Worm (Caenorhabditis elegans) whole organism, mixed stage, embryonic: ENCODE results near the gene F33G12.3.

ENCODE experiments used
- M03D4.4 ChIP-seq: sonication (generic microtip); optimal IDR thresholded peaks from 2 replicates; lab custom pipeline; 2017; ENCODE audit warnings: mild to moderate bottlenecking, missing genetic modification characterization, missing compliant biosample characterization
- bed-3 ChIP-seq: fragments of 200-800 bp; sonication (Bioruptor generic); optimal IDR thresholded peaks from 3 replicates; lab custom pipeline; 2018; ENCODE audit warnings: mild to moderate bottlenecking, missing genetic modification characterization, moderate library complexity, missing compliant biosample characterization
- blmp-1 ChIP-seq: fragments of 150-350 bp; optimal IDR thresholded peaks from 2 replicates; lab custom pipeline; 2014; ENCODE audit warnings: missing biosample characterization, missing genetic modification characterization
- ceh-39 ChIP-seq: fragments of 150-350 bp; optimal IDR thresholded peaks from 2 replicates; lab custom pipeline; 2014; ENCODE audit warnings: missing biosample characterization, missing genetic modification characterization
- ceh-43 ChIP-seq: fragments of 200-800 bp; sonication (Bioruptor generic); optimal IDR thresholded peaks from 2 replicates; lab custom pipeline; 2018; ENCODE audit warnings: mild to moderate bottlenecking, missing genetic modification characterization, moderate library complexity, missing compliant biosample characterization
- ceh-83 ChIP-seq: fragments of 200-800 bp; sonication (Bioruptor generic); optimal IDR thresholded peaks from 2 replicates; lab custom pipeline; 2018; ENCODE audit warnings: mild to moderate bottlenecking, missing genetic modification characterization, missing compliant biosample characterization
- elt-1 ChIP-seq: sonication (generic microtip); optimal IDR thresholded peaks from 2 replicates; lab custom pipeline; 2017; ENCODE audit warnings: missing genetic modification characterization, mild to moderate bottlenecking, missing compliant biosample characterization, antibody characterized with exemption, moderate library complexity, borderline replicate concordance; ENCODE audit not compliant: insufficient read depth
- elt-3 ChIP-seq: fragments of 150-350 bp; optimal IDR thresholded peaks from 2 replicates; lab custom pipeline; 2014; ENCODE audit warnings: missing biosample characterization, missing genetic modification characterization
- flh-1 ChIP-seq: fragments of 200-800 bp; sonication (Bioruptor generic); optimal IDR thresholded peaks from 2 replicates; lab custom pipeline; 2018; ENCODE audit warnings: mild to moderate bottlenecking, missing genetic modification characterization, moderate library complexity, missing compliant biosample characterization
- ham-2 ChIP-seq: fragments of 200-800 bp; sonication (Bioruptor generic); optimal IDR thresholded peaks from 2 replicates; lab custom pipeline; 2018; ENCODE audit warnings: mild to moderate bottlenecking, missing genetic modification characterization, missing compliant biosample characterization
- lin-13 ChIP-seq: fragments of 150-350 bp; optimal IDR thresholded peaks from 2 replicates; lab custom pipeline; 2014; ENCODE audit warnings: missing biosample characterization, missing genetic modification characterization
- lin-32 ChIP-seq: fragments of 200-800 bp; sonication (Bioruptor generic); optimal IDR thresholded peaks from 2 replicates; lab custom pipeline; 2018; ENCODE audit warnings: mild to moderate bottlenecking, missing genetic modification characterization, missing compliant biosample characterization
- lsy-2 ChIP-seq: fragments of 150-350 bp; optimal IDR thresholded peaks from 2 replicates; lab custom pipeline; 2014; ENCODE audit warnings: missing biosample characterization, missing genetic modification characterization
- mab-5 ChIP-seq: fragments of 150-350 bp; optimal IDR thresholded peaks from 2 replicates; lab custom pipeline; 2014; ENCODE audit warnings: missing biosample characterization, missing genetic modification characterization
- mep-1 ChIP-seq: fragments of 150-350 bp; optimal IDR thresholded peaks from 2 replicates; lab custom pipeline; 2017; ENCODE audit warnings: missing biosample characterization, missing genetic modification reagents, missing genetic modification characterization, inconsistent platforms
- mls-2 ChIP-seq: sonication (generic microtip); optimal IDR thresholded peaks from 2 replicates; lab custom pipeline; 2016; ENCODE audit warnings: mild to moderate bottlenecking, missing genetic modification characterization, moderate library complexity, missing compliant biosample characterization
- nhr-12 ChIP-seq: fragments of 150-350 bp; optimal IDR thresholded peaks from 2 replicates; lab custom pipeline; 2014; ENCODE audit warnings: missing biosample characterization, missing genetic modification characterization
- nhr-2 ChIP-seq: fragments of 150-350 bp; optimal IDR thresholded peaks from 2 replicates; lab custom pipeline; 2014; ENCODE audit warnings: missing biosample characterization, missing genetic modification characterization
- nhr-28 ChIP-seq: fragments of 150-350 bp; optimal IDR thresholded peaks from 2 replicates; lab custom pipeline; 2014; ENCODE audit warnings: missing biosample characterization, missing genetic modification characterization
- pha-4 ChIP-seq: fragments of 150-350 bp; optimal IDR thresholded peaks from 2 replicates; lab custom pipeline; 2018; ENCODE audit warnings: missing biosample characterization, missing genetic modification reagents, missing genetic modification characterization
- sem-2 ChIP-seq: fragments of 200-800 bp; sonication (Bioruptor generic); optimal IDR thresholded peaks from 2 replicates; lab custom pipeline; 2018; ENCODE audit warnings: mild to moderate bottlenecking, missing genetic modification characterization, missing compliant biosample characterization
- snpc-4 ChIP-seq: fragments of 150-350 bp; optimal IDR thresholded peaks from 2 replicates; lab custom pipeline; 2014; ENCODE audit warnings: missing biosample characterization, missing genetic modification characterization
- sptf-1 ChIP-seq: sonication (generic microtip); optimal IDR thresholded peaks from 2 replicates; lab custom pipeline; 2017; ENCODE audit warnings: mild to moderate bottlenecking, missing genetic modification characterization, moderate library complexity, missing compliant biosample characterization
- tbx-8 ChIP-seq: fragments of 200-800 bp; sonication (Bioruptor generic); optimal IDR thresholded peaks from 2 replicates; lab custom pipeline; 2018; ENCODE audit warnings: mild to moderate bottlenecking, missing genetic modification characterization, moderate library complexity, missing compliant biosample characterization
- unc-120 ChIP-seq: sonication (generic microtip); optimal IDR thresholded peaks from 2 replicates; lab custom pipeline; 2017; ENCODE audit warnings: missing genetic modification characterization, missing compliant biosample characterization; ENCODE audit not compliant: poor library complexity, severe bottlenecking
- unc-39 ChIP-seq: fragments of 150-350 bp; optimal IDR thresholded peaks from 2 replicates; lab custom pipeline; 2014; ENCODE audit warnings: missing biosample characterization, missing genetic modification characterization
- unc-62 ChIP-seq: fragments of 150-350 bp; optimal IDR thresholded peaks from 2 replicates; lab custom pipeline; 2014; ENCODE audit warnings: missing biosample characterization, missing genetic modification reagents, missing genetic modification characterization
- zip-8 ChIP-seq: fragments of 150-350 bp; optimal IDR thresholded peaks from 2 replicates; lab custom pipeline; 2014; ENCODE audit warnings: missing biosample characterization, missing genetic modification characterization
- ztf-11 ChIP-seq: fragments of 150-350 bp; optimal IDR thresholded peaks from 2 replicates; lab custom pipeline; 2014; ENCODE audit warnings: missing biosample characterization, missing genetic modification characterization

F33G12.3 gene

ce11 chrII:5032669-5033068 lies 1.2 kb downstream of the F33G12.3 start (continued):
- TF ChIP-seq ceh-83 (GFP tag; lab: Kevin White, UChicago) (peak; percentile 75), ceh-43 (peak; percentile 87), snpc-4 (tag; lab: Kevin White, UChicago) (no peak), nhr-28 (tag; lab: Kevin White, UChicago) (peak; percentile 53), ceh-39 (tag; lab: Kevin White, UChicago) (no peak)

ce11 chrII:5031612-5032011 lies 2.2 kb downstream of the F33G12.3 start, which contains the start of gene wdr-83:
Gene wdr-83 (minus strand): TSS chrII:5031712.
- TF ChIP-seq mep-1 (tag; lab: Kevin White, UChicago) (no peak), nhr-12 (tag; lab: Kevin White, UChicago) (no peak), M03D4.4 (tag; lab: Kevin White, UChicago) (no peak), blmp-1 (tag; lab: Kevin White, UChicago) (no peak), mls-2 (no peak), unc-120 (no peak), flh-1 (GFP tag; lab: Kevin White, UChicago) (no peak), elt-3 (tag; lab: Kevin White, UChicago) (no peak), tbx-8 (GFP tag; lab: Kevin White, UChicago) (no peak), lin-32 (no peak), lsy-2 (tag; lab: Kevin White, UChicago) (no peak), nhr-2 (tag; lab: Kevin White, UChicago) (no peak), ceh-39 (tag; lab: Kevin White, UChicago) (no peak), lin-13 (tag; lab: Kevin White, UChicago) (no peak)
- TF ChIP-seq, all 35 proteins: peak for 0

ce11 chrII:5027952-5028351 lies 5.9 kb downstream of the F33G12.3 start:
- TF ChIP-seq elt-3 (tag; lab: Kevin White, UChicago) (no peak), mls-2 (no peak), nhr-2 (tag; lab: Kevin White, UChicago) (no peak), unc-120 (no peak), unc-62 (GFP tag; lab: Kevin White, UChicago) (no peak), nhr-12 (tag; lab: Kevin White, UChicago) (no peak), elt-1 (tag; lab: Kevin White, UChicago) (no peak), pha-4 (tag; lab: Kevin White, UChicago) (no peak)
- TF ChIP-seq, all 35 proteins: peak for 0

- no peak for TF ChIP-seq ham-2
- no peak for TF ChIP-seq zip-8 (tag; lab: Kevin White, UChicago)
- TF ChIP-seq sptf-1 (tag; lab: Kevin White, UChicago) = no peak
Observed at ce11 chrII:5022381-5022855, 11.4 kb downstream of the F33G12.3 start, which contains the start of the genes nsy-1 and F59A6.13. Gene nsy-1 (plus strand): TSS chrII:5022757. Gene F59A6.13 (plus strand): TSS chrII:5022805.

- TF ChIP-seq bed-3 (GFP tag; lab: Kevin White, UChicago) (no peak), ham-2 (no peak)
Observed at ce11 chrII:5021518-5021917, 12.3 kb downstream of the F33G12.3 start.

- TF ChIP-seq unc-120 = no peak
- TF ChIP-seq elt-3 (tag; lab: Kevin White, UChicago) = no peak
- no peak for TF ChIP-seq unc-39 (tag; lab: Kevin White, UChicago)
- TF ChIP-seq nhr-28 (tag; lab: Kevin White, UChicago) = no peak
- TF ChIP-seq sem-2 (GFP tag; lab: Kevin White, UChicago) = no peak
- TF ChIP-seq tbx-8 (GFP tag; lab: Kevin White, UChicago) = no peak
- no peak for TF ChIP-seq nhr-2 (tag; lab: Kevin White, UChicago)
- no peak for TF ChIP-seq mab-5 (tag; lab: Kevin White, UChicago)
- TF ChIP-seq ztf-11 (tag; lab: Kevin White, UChicago) = no peak
- TF ChIP-seq lin-13 (tag; lab: Kevin White, UChicago) = no peak
- TF ChIP-seq unc-62 (GFP tag; lab: Kevin White, UChicago) = no peak
- TF ChIP-seq lin-32 = no peak
Observed at ce11 chrII:5020513-5021081, 13.2 kb downstream of the F33G12.3 start.
